Worm (Caenorhabditis elegans) whole organism, L4/young adult: ENCODE data around the gene T22D1.3.

Source experiments
- W03F9.2 ChIP-seq: fragments of 150-350 bp; optimal IDR thresholded peaks from 2 replicates; lab custom pipeline; 2014; ENCODE audit warnings: missing biosample characterization, missing genetic modification characterization
- dao-5 ChIP-seq: sonication (generic microtip); optimal IDR thresholded peaks from 2 replicates; lab custom pipeline; 2016; ENCODE audit warnings: missing genotype, missing genetic modification characterization, moderate library complexity, missing compliant biosample characterization
- him-1 ChIP-seq: sonication (generic microtip); optimal IDR thresholded peaks from 2 replicates; lab custom pipeline; 2016; ENCODE audit warnings: missing genotype, missing genetic modification reagents, missing genetic modification characterization, missing compliant biosample characterization

DNA sequence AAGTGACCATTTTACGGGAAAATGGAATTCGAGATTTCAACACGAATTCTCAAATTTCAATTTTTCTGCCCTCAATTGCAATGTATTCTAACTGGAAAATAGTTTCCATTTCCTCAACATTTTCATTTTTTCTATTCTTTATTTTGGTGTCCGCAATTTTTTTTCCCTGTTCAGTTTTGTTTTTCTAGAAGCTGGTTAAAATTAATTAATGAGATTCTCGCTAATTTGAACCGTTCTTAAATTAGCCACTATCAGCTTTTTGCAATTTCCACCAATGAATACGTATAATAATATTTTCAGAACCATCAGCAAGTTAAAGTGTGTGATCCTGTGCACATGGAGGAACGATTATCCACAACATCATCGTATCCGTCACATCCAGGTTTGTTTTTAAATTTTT is 44.0 kb downstream of the T22D1.3 start, which contains the start of gene jnk-1:
- TF ChIP-seq W03F9.2 (tag; lab: Kevin White, UChicago) (no peak), him-1 (no peak), dao-5 (tag; lab: Kevin White, UChicago) (no peak)
